Worm (Caenorhabditis elegans) whole organism, early embryonic: Measurements from ENCODE around the gene cka-1.

Experiments
- B0310.2 ChIP-seq: sonication (generic microtip); optimal IDR thresholded peaks from 2 replicates; lab custom pipeline; 2016; ENCODE audit warnings: mild to moderate bottlenecking, missing genetic modification characterization, missing compliant biosample characterization
- F13C5.2 ChIP-seq: sonication (generic microtip); optimal IDR thresholded peaks from 2 replicates; lab custom pipeline; 2017; ENCODE audit warnings: mild to moderate bottlenecking, missing genetic modification characterization, inconsistent platforms, missing compliant biosample characterization
- aly-1 ChIP-seq: sonication (generic microtip); optimal IDR thresholded peaks from 2 replicates; lab custom pipeline; 2016; ENCODE audit warnings: missing genetic modification characterization, missing compliant biosample characterization
- ama-1 ChIP-seq: fragments of 150-350 bp; optimal IDR thresholded peaks from 2 replicates; lab custom pipeline; 2014
- ceh-13 ChIP-seq: fragments of 200-800 bp; sonication (Bioruptor generic); optimal IDR thresholded peaks from 2 replicates; lab custom pipeline; 2018; ENCODE audit warnings: mild to moderate bottlenecking, missing genetic modification characterization, missing compliant biosample characterization
- ceh-36 ChIP-seq: sonication (generic microtip); optimal IDR thresholded peaks from 2 replicates; lab custom pipeline; 2016; ENCODE audit warnings: missing genetic modification characterization, inconsistent platforms, missing compliant biosample characterization
- ets-7 ChIP-seq: sonication (generic microtip); optimal IDR thresholded peaks from 2 replicates; lab custom pipeline; 2016; ENCODE audit warnings: missing genotype, missing genetic modification characterization, missing compliant biosample characterization
- flt-1 ChIP-seq: fragments of 200-800 bp; sonication (Bioruptor generic); IDR thresholded peaks from 2 replicates; pipeline ENCODE4 v1.3.6; 2022; ENCODE audit warnings: missing genetic modification characterization, missing compliant biosample characterization
- hmbx-1 ChIP-seq: sonication (generic microtip); optimal IDR thresholded peaks from 2 replicates; lab custom pipeline; 2016; ENCODE audit warnings: mild to moderate bottlenecking, missing genetic modification characterization, missing compliant biosample characterization
- hmg-4 ChIP-seq: fragments of 200-800 bp; sonication (Bioruptor generic); optimal IDR thresholded peaks from 2 replicates; lab custom pipeline; 2018; ENCODE audit warnings: mild to moderate bottlenecking, missing genetic modification characterization, missing compliant biosample characterization
- hnd-1 ChIP-seq: sonication (generic microtip); optimal IDR thresholded peaks from 2 replicates; lab custom pipeline; 2016; ENCODE audit warnings: missing genetic modification characterization, missing compliant biosample characterization
- pes-1 ChIP-seq: fragments of 200-800 bp; sonication (Bioruptor generic); IDR thresholded peaks from 2 replicates; pipeline ENCODE4 v1.3.6; 2022; ENCODE audit warnings: missing genetic modification reagents, missing genetic modification characterization, missing compliant biosample characterization
- scrt-1 ChIP-seq: fragments of 200-800 bp; sonication (Bioruptor generic); IDR thresholded peaks from 2 replicates; pipeline ENCODE4 v1.3.6; 2022; ENCODE audit warnings: missing genetic modification characterization, missing compliant biosample characterization
- sea-1 ChIP-seq: fragments of 200-800 bp; sonication (Bioruptor generic); conservative IDR thresholded peaks from 2 replicates; pipeline ENCODE4 v1.3.6; 2022; ENCODE audit warnings: missing genetic modification characterization, missing compliant biosample characterization
- tbx-11 ChIP-seq: fragments of 200-800 bp; sonication (Bioruptor generic); IDR thresholded peaks from 2 replicates; pipeline ENCODE4 v1.3.6; 2022; ENCODE audit warnings: missing genetic modification characterization, missing compliant biosample characterization
- tbx-37 ChIP-seq: fragments of 200-800 bp; sonication (Bioruptor generic); conservative IDR thresholded peaks from 2 replicates; pipeline ENCODE4 v1.3.6; 2022; ENCODE audit warnings: missing genetic modification reagents, missing genetic modification characterization, missing compliant biosample characterization
- tra-4 ChIP-seq: sonication (generic microtip); optimal IDR thresholded peaks from 2 replicates; lab custom pipeline; 2017; ENCODE audit warnings: missing genetic modification characterization, missing compliant biosample characterization

The cka-1 gene

ce11 chrIV:9738194-9738593, 773 bp upstream of the cka-1 start, which contains the start of gene C28D4.10:
TSS of gene C28D4.10 (plus strand) at chrIV:9738494.
- no peak for TF ChIP-seq B0310.2
- TF ChIP-seq pes-1: no peak
- TF ChIP-seq hnd-1 (tag; lab: Kevin White, UChicago): no peak
- no peak for TF ChIP-seq hmbx-1 (tag; lab: Kevin White, UChicago)
- TF ChIP-seq ama-1 (lab: Kevin White, UChicago): no peak
- TF ChIP-seq scrt-1: no peak
- TF ChIP-seq sea-1 (GFP tag; lab: Robert Waterston, UW): no peak
- TF ChIP-seq tbx-37 (GFP tag; lab: Robert Waterston, UW): no peak
- no peak for TF ChIP-seq F13C5.2 (tag; lab: Kevin White, UChicago)
- no peak for TF ChIP-seq ceh-13 (GFP tag; lab: Kevin White, UChicago)
- TF ChIP-seq flt-1 (GFP tag; lab: Robert Waterston, UW): no peak
- no peak for TF ChIP-seq ceh-36 (tag; lab: Kevin White, UChicago)
- no peak for TF ChIP-seq tra-4 (tag; lab: Kevin White, UChicago)
- no peak for TF ChIP-seq tbx-11 (GFP tag; lab: Robert Waterston, UW)
- TF ChIP-seq aly-1: no peak
- TF ChIP-seq hmg-4 (GFP tag; lab: Kevin White, UChicago): no peak
- TF ChIP-seq ets-7 (tag; lab: Kevin White, UChicago): no peak

- TF ChIP-seq flt-1 (GFP tag; lab: Robert Waterston, UW): no peak
- no peak for TF ChIP-seq pes-1
- TF ChIP-seq scrt-1: no peak
- no peak for TF ChIP-seq F13C5.2 (tag; lab: Kevin White, UChicago)
- TF ChIP-seq ceh-36 (tag; lab: Kevin White, UChicago): no peak
- TF ChIP-seq tra-4 (tag; lab: Kevin White, UChicago): no peak
- TF ChIP-seq B0310.2: no peak
- no peak for TF ChIP-seq ama-1 (lab: Kevin White, UChicago)
Measured at ce11 chrIV:9735750-9736149, 1.7 kb downstream of the cka-1 start.

- TF ChIP-seq F13C5.2 (tag; lab: Kevin White, UChicago): no peak
- no peak for TF ChIP-seq aly-1
- TF ChIP-seq hnd-1 (tag; lab: Kevin White, UChicago): no peak
- no peak for TF ChIP-seq pes-1
- no peak for TF ChIP-seq ceh-36 (tag; lab: Kevin White, UChicago)
- no peak for TF ChIP-seq tra-4 (tag; lab: Kevin White, UChicago)
Measured at ce11 chrIV:9734861-9735260, 2.6 kb downstream of the cka-1 start.

- TF ChIP-seq hnd-1 (tag; lab: Kevin White, UChicago) (no peak), pes-1 (no peak), sea-1 (GFP tag; lab: Robert Waterston, UW) (no peak), flt-1 (GFP tag; lab: Robert Waterston, UW) (no peak), scrt-1 (no peak), tbx-11 (GFP tag; lab: Robert Waterston, UW) (no peak), B0310.2 (no peak), ceh-36 (tag; lab: Kevin White, UChicago) (no peak), hmbx-1 (tag; lab: Kevin White, UChicago) (no peak), hmg-4 (GFP tag; lab: Kevin White, UChicago) (no peak), tbx-37 (GFP tag; lab: Robert Waterston, UW) (no peak), aly-1 (no peak), tra-4 (tag; lab: Kevin White, UChicago) (no peak), ets-7 (tag; lab: Kevin White, UChicago) (no peak)
Measured at ce11 chrIV:9733904-9734303, 3.5 kb downstream of the cka-1 start.

ce11 chrIV:9728376-9728775, 9.0 kb downstream of the cka-1 start, which contains the start of gene nhr-100:
TSS of gene nhr-100 (plus strand) at chrIV:9728676.
- TF ChIP-seq ama-1 (lab: Kevin White, UChicago): no peak
- no peak for TF ChIP-seq hmbx-1 (tag; lab: Kevin White, UChicago)
- no peak for TF ChIP-seq flt-1 (GFP tag; lab: Robert Waterston, UW)
- TF ChIP-seq pes-1: no peak
- no peak for TF ChIP-seq hmg-4 (GFP tag; lab: Kevin White, UChicago)
- no peak for TF ChIP-seq ets-7 (tag; lab: Kevin White, UChicago)
- TF ChIP-seq ceh-13 (GFP tag; lab: Kevin White, UChicago): no peak
- TF ChIP-seq aly-1: no peak
- no peak for TF ChIP-seq F13C5.2 (tag; lab: Kevin White, UChicago)
- no peak for TF ChIP-seq ceh-36 (tag; lab: Kevin White, UChicago)
- no peak for TF ChIP-seq tbx-37 (GFP tag; lab: Robert Waterston, UW)
- TF ChIP-seq B0310.2: no peak
- TF ChIP-seq sea-1 (GFP tag; lab: Robert Waterston, UW): no peak

- TF ChIP-seq pes-1 (no peak), tra-4 (tag; lab: Kevin White, UChicago) (no peak), B0310.2 (no peak), ceh-13 (GFP tag; lab: Kevin White, UChicago) (no peak), sea-1 (GFP tag; lab: Robert Waterston, UW) (no peak), tbx-37 (GFP tag; lab: Robert Waterston, UW) (no peak), flt-1 (GFP tag; lab: Robert Waterston, UW) (no peak), tbx-11 (GFP tag; lab: Robert Waterston, UW) (no peak)
Measured at ce11 chrIV:9727217-9727616, 10.2 kb downstream of the cka-1 start.

- TF ChIP-seq hnd-1 (tag; lab: Kevin White, UChicago) (no peak), hmg-4 (GFP tag; lab: Kevin White, UChicago) (no peak), ceh-36 (tag; lab: Kevin White, UChicago) (no peak), tra-4 (tag; lab: Kevin White, UChicago) (no peak), ceh-13 (GFP tag; lab: Kevin White, UChicago) (no peak), flt-1 (GFP tag; lab: Robert Waterston, UW) (no peak)
Measured at ce11 chrIV:9725468-9725985, 11.9 kb downstream of the cka-1 start.
